Fruit fly (Drosophila melanogaster) whole organism, embryonic: ENCODE measurements around the gene CG15916.

Experiments used
- Awh ChIP-seq: fragments of 200-800 bp; sonication (Bioruptor generic); IDR thresholded peaks from 2 replicates; pipeline ENCODE4, ENCODE4 v1.3.6; 2022; ENCODE audit warnings: missing biosample characterization, missing genetic modification characterization
- BEAF-32 ChIP-seq: fragments of 200-800 bp; sonication (Bioruptor generic); optimal IDR thresholded peaks from 3 replicates; lab custom pipeline; 2017; ENCODE audit warnings: missing biosample characterization, missing genetic modification characterization, mild to moderate bottlenecking, moderate library complexity, missing genetic modification reagents
- CG12236 ChIP-seq: fragments of 200-800 bp; sonication (Bioruptor generic); optimal IDR thresholded peaks from 2 replicates; lab custom pipeline; 2016; ENCODE audit warnings: missing biosample characterization, missing genetic modification characterization
- CG12391 ChIP-seq: fragments of 200-800 bp; sonication (Bioruptor generic); optimal IDR thresholded peaks from 3 replicates; lab custom pipeline; 2018; ENCODE audit warnings: missing biosample characterization, mild to moderate bottlenecking, missing genetic modification characterization, moderate library complexity
- CG14014 ChIP-seq: fragments of 200-800 bp; sonication (Bioruptor generic); IDR thresholded peaks from 2 replicates; pipeline ENCODE4 v1.3.6; 2022; ENCODE audit warnings: missing biosample characterization, missing genetic modification characterization
- CG15011 ChIP-seq: fragments of 200-800 bp; sonication (Bioruptor generic); optimal IDR thresholded peaks from 3 replicates; lab custom pipeline; 2018; ENCODE audit warnings: missing biosample characterization, mild to moderate bottlenecking, missing genetic modification characterization
- CG1647 ChIP-seq: fragments of 200-800 bp; sonication (Bioruptor generic); optimal IDR thresholded peaks from 3 replicates; lab custom pipeline; 2016; ENCODE audit warnings: missing biosample characterization, missing genetic modification characterization
- CG17612 ChIP-seq: fragments of 200-800 bp; sonication (Bioruptor generic); IDR thresholded peaks from 2 replicates; pipeline ENCODE4 v1.3.6; 2022; ENCODE audit warnings: missing biosample characterization, missing genetic modification characterization
- CG17802 ChIP-seq: fragments of 200-800 bp; sonication (Bioruptor generic); optimal IDR thresholded peaks from 2 replicates; lab custom pipeline; 2018; ENCODE audit warnings: missing biosample characterization, mild to moderate bottlenecking, missing genetic modification characterization, moderate library complexity
- CG17912 ChIP-seq: fragments of 200-800 bp; sonication (Bioruptor generic); optimal IDR thresholded peaks from 2 replicates; lab custom pipeline; 2018; ENCODE audit warnings: missing biosample characterization, mild to moderate bottlenecking, missing genetic modification characterization
- CG1832 ChIP-seq: fragments of 200-800 bp; sonication (Bioruptor generic); optimal IDR thresholded peaks from 2 replicates; lab custom pipeline; 2017; ENCODE audit warnings: missing biosample characterization, mild to moderate bottlenecking, missing genetic modification characterization, inconsistent platforms
- CG2678 ChIP-seq: fragments of 200-800 bp; sonication (Bioruptor generic); optimal IDR thresholded peaks from 3 replicates; lab custom pipeline; 2019; ENCODE audit warnings: missing biosample characterization, mild to moderate bottlenecking, missing genetic modification characterization, moderate library complexity
- CG30431 ChIP-seq: fragments of 200-800 bp; sonication (Bioruptor generic); optimal IDR thresholded peaks from 2 replicates; lab custom pipeline; 2017; ENCODE audit warnings: missing biosample characterization, missing genetic modification characterization
- CG32767 ChIP-seq: fragments of 200-800 bp; sonication (Bioruptor generic); IDR thresholded peaks from 2 replicates; pipeline ENCODE4 v1.3.6; 2022; ENCODE audit warnings: missing biosample characterization, missing genetic modification characterization
- CG4404 ChIP-seq: fragments of 200-800 bp; sonication (Bioruptor generic); IDR thresholded peaks from 2 replicates; pipeline ENCODE4 v1.3.6; 2022; ENCODE audit warnings: missing biosample characterization, missing genetic modification characterization
- CG4854 ChIP-seq: fragments of 200-800 bp; sonication (Bioruptor generic); optimal IDR thresholded peaks from 2 replicates; lab custom pipeline; 2016; ENCODE audit warnings: missing biosample characterization, missing genetic modification characterization, inconsistent platforms
- CG6254 ChIP-seq: fragments of 200-800 bp; sonication (Bioruptor generic); optimal IDR thresholded peaks from 3 replicates; lab custom pipeline; 2017; ENCODE audit warnings: mild to moderate bottlenecking, missing biosample characterization, missing genetic modification reagents, missing genetic modification characterization
- CG6791 ChIP-seq: fragments of 200-800 bp; sonication (Bioruptor generic); IDR thresholded peaks from 3 replicates; pipeline ENCODE4 v1.3.6; 2022; ENCODE audit warnings: missing biosample characterization, missing genetic modification characterization; ENCODE audit not compliant: partially characterized antibody
- CG9797 ChIP-seq: fragments of 200-800 bp; sonication (Bioruptor generic); optimal IDR thresholded peaks from 3 replicates; lab custom pipeline; 2018; ENCODE audit warnings: missing biosample characterization, mild to moderate bottlenecking, missing genetic modification characterization
- CrebB ChIP-seq: fragments of 200-800 bp; sonication (Bioruptor generic); optimal IDR thresholded peaks from 3 replicates; lab custom pipeline; 2018; ENCODE audit warnings: missing biosample characterization, mild to moderate bottlenecking, missing genetic modification characterization
- E2f1 ChIP-seq: fragments of 200-800 bp; sonication (Bioruptor generic); IDR thresholded peaks from 2 replicates; pipeline ENCODE4 v1.3.6; 2022; ENCODE audit warnings: missing biosample characterization, missing genetic modification characterization
- E2f2 ChIP-seq: fragments of 200-800 bp; sonication (Bioruptor generic); IDR thresholded peaks from 2 replicates; pipeline ENCODE4 v1.3.6; 2022; ENCODE audit warnings: missing biosample characterization, missing genetic modification characterization
- HLH4C ChIP-seq: fragments of 200-800 bp; sonication (Bioruptor generic); IDR thresholded peaks from 3 replicates; pipeline ENCODE4 v1.3.6; 2022; ENCODE audit warnings: missing biosample characterization, missing genetic modification characterization; ENCODE audit not compliant: partially characterized antibody
- Hmr ChIP-seq: fragments of 200-800 bp; sonication (Bioruptor generic); optimal IDR thresholded peaks from 3 replicates; lab custom pipeline; 2017; ENCODE audit warnings: mild to moderate bottlenecking, missing biosample characterization, missing genetic modification reagents, missing genetic modification characterization
- Med ChIP-seq: fragments of 200-800 bp; sonication (Bioruptor generic); peaks from one replicate; lab custom pipeline; 2016; ENCODE audit warnings: missing biosample characterization, missing genetic modification characterization, mild to moderate bottlenecking, inconsistent platforms, moderate library complexity
- Opbp ChIP-seq: fragments of 200-800 bp; sonication (Bioruptor generic); IDR thresholded peaks from 3 replicates; pipeline ENCODE4 v1.3.6; 2022; ENCODE audit warnings: missing biosample characterization, missing genetic modification characterization; ENCODE audit not compliant: partially characterized antibody
- Rfx ChIP-seq: fragments of 200-800 bp; sonication (Bioruptor generic); IDR thresholded peaks from 2 replicates; pipeline ENCODE4 v1.3.6; 2022; ENCODE audit warnings: missing biosample characterization, missing genetic modification characterization
- Xrp1 ChIP-seq: fragments of 200-800 bp; sonication (Bioruptor generic); IDR thresholded peaks from 2 replicates; pipeline ENCODE4 v1.3.6; 2022; ENCODE audit warnings: missing biosample characterization, missing genetic modification characterization
- ap ChIP-seq: fragments of 200-800 bp; sonication (Bioruptor generic); IDR thresholded peaks from 2 replicates; pipeline ENCODE4 v1.3.6; 2022; ENCODE audit warnings: missing biosample characterization, missing genetic modification characterization
- az2 ChIP-seq: fragments of 200-800 bp; sonication (Bioruptor generic); optimal IDR thresholded peaks from 3 replicates; lab custom pipeline; 2016; ENCODE audit warnings: missing biosample characterization, missing genetic modification characterization
- crol ChIP-seq: fragments of 200-800 bp; sonication (Bioruptor generic); IDR thresholded peaks from 2 replicates; pipeline ENCODE4 v1.3.6; 2022; ENCODE audit warnings: missing biosample characterization, missing genetic modification characterization
- crp ChIP-seq, 2 experiments: fragments of 200-800 bp; sonication (Bioruptor generic); optimal IDR thresholded peaks; 2 replicates in 1 of 2; 3 replicates in 1 of 2; lab custom pipeline; 2017; ENCODE audit warnings: missing biosample characterization in 2 of 2, missing genetic modification characterization in 2 of 2, mild to moderate bottlenecking in 1 of 2, moderate library complexity in 1 of 2
- dan ChIP-seq: fragments of 200-800 bp; sonication (Bioruptor generic); IDR thresholded peaks from 2 replicates; pipeline ENCODE4 v1.3.6; 2022; ENCODE audit warnings: missing biosample characterization, missing genetic modification characterization
- fru ChIP-seq: fragments of >200 bp; optimal IDR thresholded peaks from 2 replicates; lab custom pipeline; 2017
- grau ChIP-seq: fragments of 200-800 bp; optimal IDR thresholded peaks from 3 replicates; lab custom pipeline; 2019; ENCODE audit warnings: missing biosample characterization, mild to moderate bottlenecking, missing genetic modification characterization, moderate library complexity
- gsb-n ChIP-seq: fragments of 200-800 bp; sonication (Bioruptor generic); optimal IDR thresholded peaks from 3 replicates; lab custom pipeline; 2018; ENCODE audit warnings: missing biosample characterization, mild to moderate bottlenecking, missing genetic modification characterization
- hbn ChIP-seq: fragments of 200-800 bp; sonication (Bioruptor generic); IDR thresholded peaks from 2 replicates; pipeline ENCODE4 v1.3.6; 2022; ENCODE audit warnings: missing biosample characterization, missing genetic modification characterization; ENCODE audit not compliant: partially characterized antibody
- knrl ChIP-seq: fragments of 200-800 bp; sonication (Bioruptor generic); IDR thresholded peaks from 3 replicates; pipeline ENCODE4 v1.3.6; 2022; ENCODE audit warnings: missing biosample characterization, missing genetic modification characterization; ENCODE audit not compliant: partially characterized antibody
- mld ChIP-seq: fragments of 200-800 bp; sonication (Bioruptor generic); IDR thresholded peaks from 3 replicates; pipeline ENCODE4 v1.3.6; 2022; ENCODE audit warnings: missing biosample characterization, missing genetic modification characterization; ENCODE audit not compliant: partially characterized antibody
- pan ChIP-seq, 4 experiments: fragments of >200 bp in 3 of 4; fragments of 200-800 bp in 1 of 4; sonication (Bioruptor generic) in 1 of 4; optimal IDR thresholded peaks in 3 of 4; IDR thresholded peaks in 1 of 4; 2 replicates each; pipeline versions ENCODE4 v1.3.6 to Lab custom; 2017 to 2022; ENCODE audit warnings: missing biosample characterization in 2 of 4, missing genetic modification characterization in 2 of 4, mixed read lengths in 1 of 4
- peb ChIP-seq: fragments of 200-800 bp; sonication (Bioruptor generic); IDR thresholded peaks from 2 replicates; pipeline ENCODE4 v1.3.6; 2022; ENCODE audit warnings: missing biosample characterization, missing genetic modification characterization
- pho ChIP-seq: fragments of 200-800 bp; sonication (Bioruptor generic); optimal IDR thresholded peaks from 2 replicates; lab custom pipeline; 2016; ENCODE audit warnings: missing biosample characterization, missing genetic modification characterization
- sima ChIP-seq: fragments of 200-800 bp; sonication (Bioruptor generic); optimal IDR thresholded peaks from 2 replicates; lab custom pipeline; 2016; ENCODE audit warnings: missing biosample characterization, missing genetic modification characterization
- sna ChIP-seq: fragments of 200-800 bp; sonication (Bioruptor generic); IDR thresholded peaks from 2 replicates; pipeline ENCODE4 v1.3.6; 2022; ENCODE audit warnings: missing biosample characterization, missing genetic modification characterization; ENCODE audit not compliant: partially characterized antibody
- sob ChIP-seq: fragments of 200-800 bp; sonication (Bioruptor generic); IDR thresholded peaks from 2 replicates; pipeline ENCODE4 v1.3.6; 2022; ENCODE audit warnings: missing biosample characterization, missing genetic modification characterization
- ssp ChIP-seq: fragments of 200-800 bp; sonication (Bioruptor generic); IDR thresholded peaks from 2 replicates; pipeline ENCODE4 v1.3.6; 2022; ENCODE audit warnings: missing biosample characterization, missing genetic modification characterization
- tup ChIP-seq: fragments of 200-800 bp; sonication (Bioruptor generic); optimal IDR thresholded peaks from 2 replicates; lab custom pipeline; 2016; ENCODE audit warnings: missing biosample characterization, mild to moderate bottlenecking, missing genetic modification characterization, moderate library complexity
- unpg ChIP-seq: fragments of 200-800 bp; sonication (Bioruptor generic); optimal IDR thresholded peaks from 3 replicates; lab custom pipeline; 2018; ENCODE audit warnings: missing biosample characterization, mild to moderate bottlenecking, missing genetic modification characterization, moderate library complexity
- vfl ChIP-seq: fragments of 200-800 bp; sonication (Bioruptor generic); optimal IDR thresholded peaks from 2 replicates; lab custom pipeline; 2016; ENCODE audit warnings: missing biosample characterization, missing genetic modification characterization
- zfh1 ChIP-seq: fragments of 200-800 bp; sonication (Bioruptor generic); IDR thresholded peaks from 3 replicates; pipeline ENCODE4 v1.3.6; 2022; ENCODE audit warnings: missing biosample characterization, missing genetic modification characterization

CG15916 gene

dm6 chrX:15859869-15860268, 30.5 kb upstream of the CG15916 start, which contains the start of gene Gbeta13F (continued):
- TF ChIP-seq pan (optimal IDR thresholded peaks at IDR 0.05; lab: Kevin White, UChicago), result no peak
- peak in 1 of 2 experiments; percentile 21 for TF ChIP-seq pan (GFP tag; optimal IDR thresholded peaks at IDR 0.05 in 1 of 2, IDR thresholded peaks at IDR 0.05 in 1 of 2)
- TF ChIP-seq zfh1 (GFP tag; lab: Robert Waterston, UW), result no peak
- no peak for TF ChIP-seq CG15011 (GFP tag; lab: Kevin White, UChicago)
- peak; percentile 69 for TF ChIP-seq CG17802 (tag; lab: Kevin White, UChicago)
- 0 out of 2 replicates have a peak, but pooled peaks have one; percentile 16 for TF ChIP-seq E2f1 (GFP tag; lab: Robert Waterston, UW)
- TF ChIP-seq fru (lab: Kevin White, UChicago), result no peak
- TF ChIP-seq knrl (GFP tag; lab: Robert Waterston, UW), result peak; percentile 42; the same call in 2 of the 3 replicates
- no peak for TF ChIP-seq Xrp1 (GFP tag; lab: Robert Waterston, UW)
- TF ChIP-seq sob (GFP tag; lab: Robert Waterston, UW), result no peak
- TF ChIP-seq az2 (GFP tag; lab: Kevin White, UChicago), result no peak
- no peak for TF ChIP-seq ap
- TF ChIP-seq CG32767 (GFP tag; lab: Robert Waterston, UW), result no peak
- TF ChIP-seq CG1832, result no peak
- TF ChIP-seq CG1647 (GFP tag; lab: Kevin White, UChicago), result no peak
- peak; percentile 70 for TF ChIP-seq BEAF-32 (GFP tag; lab: Kevin White, UChicago)
- TF ChIP-seq ssp (GFP tag; lab: Robert Waterston, UW), result peak; percentile 83
- TF ChIP-seq sna (GFP tag; lab: Robert Waterston, UW), result no peak
- TF ChIP-seq CG12391 (tag; lab: Kevin White, UChicago), result no peak
- TF ChIP-seq HLH4C (GFP tag; lab: Robert Waterston, UW), result peak; percentile 59
- TF ChIP-seq pho, result no peak
- no peak for TF ChIP-seq dan (GFP tag; lab: Robert Waterston, UW)
- TF ChIP-seq CG6254 (GFP tag; lab: Kevin White, UChicago), result no peak
- TF ChIP-seq CG12236, result no peak
- TF ChIP-seq CG2678, result no peak
- no peak for TF ChIP-seq sima (GFP tag; lab: Kevin White, UChicago)
- TF ChIP-seq CG4854 (GFP tag; lab: Kevin White, UChicago), result no peak
- peak; percentile 73 for TF ChIP-seq Med
- no peak for TF ChIP-seq CG14014 (GFP tag; lab: Robert Waterston, UW)
- TF ChIP-seq hbn, result no peak
- TF ChIP-seq CG9797, result peak; percentile 6
- TF ChIP-seq Hmr (GFP tag; lab: Kevin White, UChicago), result no peak
- no peak for TF ChIP-seq Awh (GFP tag; lab: Robert Waterston, UW)
- no peak for TF ChIP-seq grau (tag; lab: Kevin White, UChicago)
- TF ChIP-seq peb (GFP tag; lab: Robert Waterston, UW), result no peak
- peak; percentile 79 for TF ChIP-seq Opbp (GFP tag; lab: Robert Waterston, UW)
- TF ChIP-seq CG4404 (GFP tag; lab: Robert Waterston, UW), result no peak
- peak; percentile 20; the same call in 1 of the 2 replicates for TF ChIP-seq E2f2 (GFP tag; lab: Robert Waterston, UW)
- TF ChIP-seq tup, result no peak
- TF ChIP-seq CG6791 (GFP tag; lab: Robert Waterston, UW), result peak; percentile 79
- no peak for TF ChIP-seq crol (GFP tag; lab: Robert Waterston, UW)
- TF ChIP-seq CrebB (tag; lab: Kevin White, UChicago), result no peak
- TF ChIP-seq CG17612 (GFP tag; lab: Robert Waterston, UW), result no peak
- no peak for TF ChIP-seq crp (GFP tag; optimal IDR thresholded peaks at IDR 0.05; lab: Kevin White, UChicago)
- TF ChIP-seq Rfx (GFP tag; lab: Robert Waterston, UW), result peak; percentile 51; the same call in 1 of the 2 replicates
- no peak for TF ChIP-seq CG30431 (GFP tag; lab: Kevin White, UChicago)
- TF ChIP-seq gsb-n, result no peak
- no peak for TF ChIP-seq unpg
- TF ChIP-seq mld, result peak; percentile 66; the same call in 1 of the 3 replicates
- no peak for TF ChIP-seq vfl (GFP tag; lab: Kevin White, UChicago)
- TF ChIP-seq CG17912 (GFP tag; lab: Kevin White, UChicago), result no peak
